Worm (Caenorhabditis elegans) whole organism, L1 larva: ENCODE measurements around the gene pcp-1.

ENCODE experiments used
- ets-5 ChIP-seq: fragments of 200-800 bp; sonication (Bioruptor generic); IDR thresholded peaks from 2 replicates; pipeline ENCODE4 v1.3.6; 2022; ENCODE audit warnings: missing genetic modification characterization, missing compliant biosample characterization
- mep-1 ChIP-seq: fragments of 150-350 bp; optimal IDR thresholded peaks from 2 replicates; lab custom pipeline; 2014; ENCODE audit warnings: missing biosample characterization, missing genetic modification characterization
- nhr-11 ChIP-seq: fragments of 150-350 bp; optimal IDR thresholded peaks from 2 replicates; lab custom pipeline; 2014; ENCODE audit warnings: missing biosample characterization, missing genetic modification characterization
- nhr-76 ChIP-seq: sonication (generic microtip); optimal IDR thresholded peaks from 2 replicates; lab custom pipeline; 2017; ENCODE audit warnings: missing biosample characterization, missing genetic modification characterization
- unc-62 ChIP-seq: fragments of 150-350 bp; optimal IDR thresholded peaks from 2 replicates; lab custom pipeline; 2014; ENCODE audit warnings: missing biosample characterization, missing genetic modification reagents, missing genetic modification characterization

- TF ChIP-seq ets-5 = no peak
- TF ChIP-seq nhr-76 (tag; lab: Kevin White, UChicago) = no peak
- TF ChIP-seq unc-62 = no peak
- TF ChIP-seq mep-1 (tag; lab: Kevin White, UChicago) = no peak
- TF ChIP-seq nhr-11 (tag; lab: Kevin White, UChicago) = no peak
Observed at ce11 chrIII:7783354-7783753, 24.7 kb downstream of the pcp-1 start, which contains the start of gene mab-5.
